Worm (Caenorhabditis elegans) whole organism, L4/young adult: ENCODE measurements around the gene E_BE45912.2.

ENCODE experiments used
- W03F9.2 ChIP-seq: fragments of 150-350 bp; optimal IDR thresholded peaks from 2 replicates; lab custom pipeline; 2014; ENCODE audit warnings: missing biosample characterization, missing genetic modification characterization
- dao-5 ChIP-seq: sonication (generic microtip); optimal IDR thresholded peaks from 2 replicates; lab custom pipeline; 2016; ENCODE audit warnings: missing genotype, missing genetic modification characterization, moderate library complexity, missing compliant biosample characterization
- him-1 ChIP-seq: sonication (generic microtip); optimal IDR thresholded peaks from 2 replicates; lab custom pipeline; 2016; ENCODE audit warnings: missing genotype, missing genetic modification reagents, missing genetic modification characterization, missing compliant biosample characterization

ce11 chrIII:1054096-1054495 is 23.2 kb upstream of the E_BE45912.2 start:
- TF ChIP-seq him-1 (tag; lab: Kevin White, UChicago) (no peak), W03F9.2 (no peak), dao-5 (tag; lab: Kevin White, UChicago) (no peak)
